Worm (Caenorhabditis elegans) whole organism, L2 larva: Measurements from ENCODE around the gene mvb-12.

Experiments
- lin-11 ChIP-seq: fragments of 150-350 bp; sonication (generic microtip); optimal IDR thresholded peaks from 2 replicates; lab custom pipeline; 2014; ENCODE audit warnings: missing biosample characterization, missing genetic modification characterization, inconsistent platforms, mixed read lengths
- lin-13 ChIP-seq: fragments of 150-350 bp; optimal IDR thresholded peaks from 2 replicates; lab custom pipeline; 2014; ENCODE audit warnings: missing biosample characterization, missing genetic modification reagents, missing genetic modification characterization
- mab-5 ChIP-seq: fragments of 150-350 bp; optimal IDR thresholded peaks from 2 replicates; lab custom pipeline; 2014; ENCODE audit warnings: missing biosample characterization, missing genetic modification characterization
- nhr-77 ChIP-seq: fragments of 150-350 bp; optimal IDR thresholded peaks from 2 replicates; lab custom pipeline; 2014; ENCODE audit warnings: missing biosample characterization, missing genetic modification characterization
- ztf-11 ChIP-seq: sonication (generic microtip); optimal IDR thresholded peaks from 2 replicates; lab custom pipeline; 2017; ENCODE audit warnings: missing biosample characterization, missing genetic modification characterization
- ztf-4 ChIP-seq: fragments of 150-350 bp; optimal IDR thresholded peaks from 2 replicates; lab custom pipeline; 2014; ENCODE audit warnings: missing biosample characterization, missing genetic modification characterization

DNA sequence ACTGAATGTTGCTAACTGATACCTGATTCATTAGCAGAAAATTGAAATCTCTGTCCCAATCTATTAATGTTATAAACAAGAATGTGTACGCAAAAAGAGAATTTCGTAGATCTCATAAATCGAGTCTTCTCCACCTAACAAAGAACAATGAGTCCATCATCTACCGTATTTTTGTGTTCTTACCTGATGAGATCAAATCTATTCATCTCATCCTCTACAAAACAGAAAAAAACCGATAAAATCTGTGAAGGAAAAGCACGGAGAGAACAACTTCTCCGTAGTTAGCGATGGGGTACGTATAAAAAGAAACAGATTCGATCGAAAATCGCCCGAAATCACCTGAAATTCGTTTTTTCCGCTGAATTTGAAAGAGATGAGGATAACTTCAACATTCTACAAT, 21.7 kb upstream of the mvb-12 start, which contains the start of gene C33H5.1:
- TF ChIP-seq lin-11, result no peak
- TF ChIP-seq nhr-77 (tag; lab: Kevin White, UChicago), result no peak
- no peak for TF ChIP-seq ztf-4 (tag; lab: Kevin White, UChicago)
- no peak for TF ChIP-seq mab-5 (tag; lab: Kevin White, UChicago)
- TF ChIP-seq lin-13 (GFP tag; lab: Kevin White, UChicago), result no peak
- no peak for TF ChIP-seq ztf-11 (tag; lab: Kevin White, UChicago)
